Fruit fly (Drosophila melanogaster): Measurements from ENCODE around the gene Nt5a.

The Nt5a gene

dm6 chr3L:1352065-1352464 is 44.8 kb upstream of the Nt5a start (continued):
- TF ChIP-seq kah (GFP tag; optimal IDR thresholded peaks at IDR 0.05), result peak; percentile 11
- TF ChIP-seq CG3407 (GFP tag; optimal IDR thresholded peaks at IDR 0.05), result no peak
- peak; percentile 64 for TF ChIP-seq CoRest (tag; optimal IDR thresholded peaks at IDR 0.05)
- TF ChIP-seq Fer3 (tag; optimal IDR thresholded peaks at IDR 0.05), result no peak
- TF ChIP-seq zen2 (GFP tag; IDR thresholded peaks at IDR 0.05; ENCODE audit: partially characterized antibody), result peak; percentile 84
- TF ChIP-seq luna (GFP tag; optimal IDR thresholded peaks at IDR 0.05), result no peak
- no peak for TF ChIP-seq bigmax (GFP tag; optimal IDR thresholded peaks at IDR 0.05)
- TF ChIP-seq Ssrp (tag; optimal IDR thresholded peaks at IDR 0.05), result peak; percentile 14
- TF ChIP-seq ERR (GFP tag; optimal IDR thresholded peaks at IDR 0.05), result no peak
- TF ChIP-seq CG12299 (tag; optimal IDR thresholded peaks at IDR 0.05), result no peak
- TF ChIP-seq insv (GFP tag; optimal IDR thresholded peaks at IDR 0.05), result peak in 1 of 2 experiments; percentile 86
- no peak for TF ChIP-seq CG1792 (GFP tag; optimal IDR thresholded peaks at IDR 0.05)
- TF ChIP-seq nerfin-2 (GFP tag; IDR thresholded peaks at IDR 0.05; ENCODE audit: partially characterized antibody), result peak; percentile 73
- TF ChIP-seq CG13424 (tag; optimal IDR thresholded peaks at IDR 0.05), result peak; percentile 23
- TF ChIP-seq Sry-δ (GFP tag; optimal IDR thresholded peaks at IDR 0.05), result peak; percentile 87
- TF ChIP-seq CG3065 (GFP tag; optimal IDR thresholded peaks at IDR 0.05), result no peak
- TF ChIP-seq hb (GFP tag; IDR thresholded peaks at IDR 0.05; ENCODE audit: partially characterized antibody), result peak; percentile 66; the same call in 2 of the 3 replicates
- TF ChIP-seq vvl (GFP tag; IDR thresholded peaks at IDR 0.05), result peak; percentile 68
- TF ChIP-seq Dbx (GFP tag; IDR thresholded peaks at IDR 0.05), result 0 out of 3 replicates have a peak, but pooled peaks have one; percentile 21
- no peak for TF ChIP-seq CG7928 (GFP tag; optimal IDR thresholded peaks at IDR 0.05)
- peak; percentile 36 for TF ChIP-seq NfI (GFP tag; optimal IDR thresholded peaks at IDR 0.05)
- TF ChIP-seq lab (GFP tag; optimal IDR thresholded peaks at IDR 0.05), result peak; percentile 55
- TF ChIP-seq sug (tag; optimal IDR thresholded peaks at IDR 0.05), result peak; percentile 40
- TF ChIP-seq CG7556 (GFP tag; optimal IDR thresholded peaks at IDR 0.05), result peak; percentile 13
- peak; percentile 90 for TF ChIP-seq CG16813 (GFP tag; IDR thresholded peaks at IDR 0.05; ENCODE audit: partially characterized antibody)
- TF ChIP-seq ATbp (GFP tag; optimal IDR thresholded peaks at IDR 0.05), result no peak
- peak; percentile 12 to 43 for TF ChIP-seq Pdp1 (GFP tag; optimal IDR thresholded peaks at IDR 0.05)
- TF ChIP-seq CG15696 (tag; optimal IDR thresholded peaks at IDR 0.05), result peak; percentile 36
- TF ChIP-seq odd (GFP tag; optimal IDR thresholded peaks at IDR 0.05), result peak; percentile 77
- no peak for TF ChIP-seq CG14667 (GFP tag; IDR thresholded peaks at IDR 0.05)
- no peak for TF ChIP-seq en (GFP tag; optimal IDR thresholded peaks at IDR 0.05)
- TF ChIP-seq Usf (GFP tag; optimal IDR thresholded peaks at IDR 0.05), result no peak
- peak; percentile 86 for TF ChIP-seq unc-4 (GFP tag; IDR thresholded peaks at IDR 0.05; ENCODE audit: partially characterized antibody)
- peak; percentile 11 for TF ChIP-seq CG17385 (GFP tag; optimal IDR thresholded peaks at IDR 0.05)
- TF ChIP-seq grau (tag; optimal IDR thresholded peaks at IDR 0.05), result peak; percentile 47
- no peak for TF ChIP-seq slou (GFP tag; optimal IDR thresholded peaks at IDR 0.05)
- peak; percentile 19 for TF ChIP-seq CG17186 (GFP tag; optimal IDR thresholded peaks at IDR 0.05)
- peak; percentile 84 for TF ChIP-seq CG3995 (GFP tag; optimal IDR thresholded peaks at IDR 0.05)
- TF ChIP-seq CG4617 (GFP tag; optimal IDR thresholded peaks at IDR 0.05; ENCODE audit: borderline replicate concordance), result peak; percentile 30
- TF ChIP-seq danr (GFP tag; IDR thresholded peaks at IDR 0.05), result no peak
- peak; percentile 70 for TF ChIP-seq HmgZ (tag; optimal IDR thresholded peaks at IDR 0.05)
- peak; percentile 0 for TF ChIP-seq Nf-YB (GFP tag; optimal IDR thresholded peaks at IDR 0.05)
- TF ChIP-seq CG14860 (GFP tag; IDR thresholded peaks at IDR 0.05; ENCODE audit: partially characterized antibody), result peak; percentile 84
- TF ChIP-seq row (GFP tag; IDR thresholded peaks at IDR 0.05), result peak; percentile 78
- TF ChIP-seq pfk (GFP tag; optimal IDR thresholded peaks at IDR 0.05), result no peak
- peak; percentile 37 for TF ChIP-seq trem (tag; optimal IDR thresholded peaks at IDR 0.05)
- no peak for TF ChIP-seq CG5953 (GFP tag; IDR thresholded peaks at IDR 0.05)
- no peak for TF ChIP-seq toy (GFP tag; IDR thresholded peaks at IDR 0.05)
- peak; percentile 58 for TF ChIP-seq CG14710 (tag; optimal IDR thresholded peaks at IDR 0.05)
- no peak for TF ChIP-seq CG14014 (GFP tag; IDR thresholded peaks at IDR 0.05)
